Worm (Caenorhabditis elegans) whole organism, L4 larva: ENCODE data around the gene cks-1.

Experiments
- D1046.2 ChIP-seq: fragments of 200-800 bp; sonication (Bioruptor generic); IDR thresholded peaks from 2 replicates; pipeline ENCODE4 v1.3.6; 2022; ENCODE audit warnings: missing genetic modification characterization, missing compliant biosample characterization
- F26F4.8 ChIP-seq: fragments of 200-800 bp; sonication (Bioruptor generic); conservative IDR thresholded peaks from 2 replicates; pipeline ENCODE4 v1.3.6; 2022; ENCODE audit warnings: missing genetic modification characterization, missing compliant biosample characterization
- F49E8.2 ChIP-seq: sonication (generic microtip); optimal IDR thresholded peaks from 2 replicates; lab custom pipeline; 2016; ENCODE audit warnings: missing compliant biosample characterization, mild to moderate bottlenecking, missing genetic modification characterization, borderline replicate concordance
- T20F7.1 ChIP-seq: fragments of 200-800 bp; sonication (Bioruptor generic); optimal IDR thresholded peaks from 2 replicates; lab custom pipeline; 2018; ENCODE audit warnings: mild to moderate bottlenecking, missing genetic modification characterization, missing compliant biosample characterization
- T26A8.4 ChIP-seq: fragments of 200-800 bp; sonication (Bioruptor generic); IDR thresholded peaks from 2 replicates; pipeline ENCODE4 v1.3.6; 2022; ENCODE audit warnings: missing genetic modification characterization, missing compliant biosample characterization
- ZK337.2 ChIP-seq: fragments of 200-800 bp; sonication (Bioruptor generic); IDR thresholded peaks from 2 replicates; pipeline ENCODE4 v1.3.6; 2022; ENCODE audit warnings: missing genetic modification reagents, missing genetic modification characterization, missing compliant biosample characterization
- aha-1 ChIP-seq: fragments of 150-350 bp; peaks from one replicate; lab custom pipeline; 2014; ENCODE audit warnings: missing biosample characterization, missing genetic modification characterization
- aly-2 ChIP-seq: sonication (generic microtip); optimal IDR thresholded peaks from 2 replicates; lab custom pipeline; 2018; ENCODE audit warnings: missing biosample characterization, missing genetic modification characterization
- attf-4 ChIP-seq: sonication (generic microtip); optimal IDR thresholded peaks from 3 replicates; lab custom pipeline; 2017; ENCODE audit warnings: missing biosample characterization, missing genetic modification characterization
- ceh-32 ChIP-seq: sonication (generic microtip); optimal IDR thresholded peaks from 2 replicates; lab custom pipeline; 2016; ENCODE audit warnings: mild to moderate bottlenecking, missing genetic modification characterization, missing compliant biosample characterization; ENCODE audit not compliant: poor library complexity
- cey-2 ChIP-seq: sonication (generic microtip); optimal IDR thresholded peaks from 3 replicates; lab custom pipeline; 2017; ENCODE audit warnings: missing genetic modification characterization, mild to moderate bottlenecking, missing compliant biosample characterization, antibody characterized with exemption, borderline replicate concordance; ENCODE audit not compliant: insufficient read depth
- ctbp-1 ChIP-seq: fragments of 200-800 bp; sonication (Bioruptor generic); IDR thresholded peaks from 2 replicates; pipeline ENCODE4 v1.3.6; 2022; ENCODE audit warnings: missing genetic modification reagents, missing genetic modification characterization, missing compliant biosample characterization
- daf-19 ChIP-seq: fragments of 200-800 bp; sonication (Bioruptor generic); conservative IDR thresholded peaks from 2 replicates; pipeline ENCODE4 v1.3.6; 2022; ENCODE audit warnings: missing genetic modification characterization, missing compliant biosample characterization
- daf-8 ChIP-seq: fragments of 200-800 bp; sonication (Bioruptor generic); IDR thresholded peaks from 2 replicates; pipeline ENCODE4 v1.3.6; 2022; ENCODE audit warnings: missing genetic modification characterization, missing compliant biosample characterization
- dmd-8 ChIP-seq: fragments of 200-800 bp; sonication (Bioruptor generic); IDR thresholded peaks from 2 replicates; pipeline ENCODE4 v1.3.6; 2022; ENCODE audit warnings: missing genetic modification characterization, missing compliant biosample characterization
- dmd-9 ChIP-seq: fragments of 200-800 bp; sonication (Bioruptor generic); IDR thresholded peaks from 2 replicates; pipeline ENCODE4 v1.3.6; 2022; ENCODE audit warnings: missing genetic modification reagents, missing genetic modification characterization, missing compliant biosample characterization
- dpl-1 ChIP-seq: fragments of 150-350 bp; optimal IDR thresholded peaks from 2 replicates; lab custom pipeline; 2014; ENCODE audit warnings: missing biosample characterization, missing genetic modification reagents, missing genetic modification characterization
- dve-1 ChIP-seq: sonication (generic microtip); optimal IDR thresholded peaks from 2 replicates; lab custom pipeline; 2017; ENCODE audit warnings: antibody characterized with exemption, mild to moderate bottlenecking, missing genetic modification characterization, missing compliant biosample characterization; ENCODE audit not compliant: insufficient read depth
- egl-27 ChIP-seq: sonication (generic microtip); optimal IDR thresholded peaks from 3 replicates; lab custom pipeline; 2017; ENCODE audit warnings: missing biosample characterization, missing genetic modification reagents, missing genetic modification characterization
- fos-1 ChIP-seq: fragments of 150-350 bp; optimal IDR thresholded peaks from 2 replicates; lab custom pipeline; 2014; ENCODE audit warnings: missing biosample characterization, missing genetic modification characterization
- hif-1 ChIP-seq, 2 experiments: sonication (generic microtip); optimal IDR thresholded peaks; 2 replicates each; lab custom pipeline; 2016 to 2017; ENCODE audit warnings: missing compliant biosample characterization in 2 of 2, missing genetic modification characterization in 2 of 2, missing genetic modification reagents in 2 of 2, missing genotype in 2 of 2, mild to moderate bottlenecking in 1 of 2
- hlh-11 ChIP-seq: fragments of 200-800 bp; sonication (Bioruptor generic); optimal IDR thresholded peaks from 2 replicates; lab custom pipeline; 2018; ENCODE audit warnings: mild to moderate bottlenecking, missing genetic modification characterization, missing compliant biosample characterization
- hmg-1.1 ChIP-seq: fragments of 200-800 bp; sonication (Bioruptor generic); IDR thresholded peaks from 2 replicates; pipeline ENCODE4 v1.3.6; 2022; ENCODE audit warnings: missing genetic modification reagents, missing genetic modification characterization, missing compliant biosample characterization
- jun-1 ChIP-seq: fragments of 150-350 bp; optimal IDR thresholded peaks from 2 replicates; lab custom pipeline; 2014; ENCODE audit warnings: missing biosample characterization, missing genetic modification reagents, missing genetic modification characterization
- lin-15B ChIP-seq: fragments of 150-350 bp; sonication (generic microtip); optimal IDR thresholded peaks from 3 replicates; lab custom pipeline; 2014; ENCODE audit warnings: missing biosample characterization, missing genetic modification characterization
- lin-38 ChIP-seq: fragments of 200-800 bp; sonication (Bioruptor generic); IDR thresholded peaks from 2 replicates; pipeline ENCODE4 v1.3.6; 2022; ENCODE audit warnings: missing genetic modification reagents, missing genetic modification characterization, missing compliant biosample characterization
- lin-39 ChIP-seq: fragments of 150-350 bp; optimal IDR thresholded peaks from 2 replicates; lab custom pipeline; 2014; ENCODE audit warnings: missing biosample characterization, missing genetic modification reagents, missing genetic modification characterization
- lsy-2 ChIP-seq, 2 experiments: fragments of 150-350 bp in 1 of 2; sonication (generic microtip) in 1 of 2; optimal IDR thresholded peaks; 2 replicates each; lab custom pipeline; 2014 to 2017; ENCODE audit warnings: missing biosample characterization in 2 of 2, missing genetic modification characterization in 2 of 2
- madf-5 ChIP-seq, 2 experiments: fragments of 200-800 bp; sonication (Bioruptor generic); IDR thresholded peaks; 2 replicates each; pipeline ENCODE4 v1.3.6; 2022; ENCODE audit warnings: missing compliant biosample characterization in 2 of 2, missing genetic modification characterization in 2 of 2
- madf-9 ChIP-seq: fragments of 200-800 bp; sonication (Bioruptor generic); conservative IDR thresholded peaks from 2 replicates; pipeline ENCODE4 v1.3.6; 2022; ENCODE audit warnings: missing genetic modification reagents, missing genetic modification characterization, missing compliant biosample characterization
- mdl-1 ChIP-seq, 2 experiments: fragments of 150-350 bp in 1 of 2; sonication (generic microtip) in 1 of 2; optimal IDR thresholded peaks; 2 replicates each; lab custom pipeline; 2014 to 2017; ENCODE audit warnings: missing biosample characterization in 2 of 2, missing genetic modification characterization in 2 of 2
- mep-1 ChIP-seq: fragments of 150-350 bp; sonication (generic microtip); optimal IDR thresholded peaks from 3 replicates; lab custom pipeline; 2014; ENCODE audit warnings: missing biosample characterization, missing genetic modification characterization
- nhr-10 ChIP-seq: fragments of 150-350 bp; optimal IDR thresholded peaks from 2 replicates; lab custom pipeline; 2014; ENCODE audit warnings: missing biosample characterization, missing genetic modification characterization
- nhr-102 ChIP-seq: sonication (generic microtip); optimal IDR thresholded peaks from 2 replicates; lab custom pipeline; 2016; ENCODE audit warnings: mild to moderate bottlenecking, missing genetic modification characterization, moderate library complexity, missing compliant biosample characterization
- nhr-25 ChIP-seq: sonication (generic microtip); optimal IDR thresholded peaks from 2 replicates; lab custom pipeline; 2017; ENCODE audit warnings: missing genetic modification characterization, mild to moderate bottlenecking, missing compliant biosample characterization, antibody characterized with exemption, moderate library complexity, borderline replicate concordance; ENCODE audit not compliant: insufficient read depth
- nhr-41 ChIP-seq: fragments of 200-800 bp; sonication (Bioruptor generic); IDR thresholded peaks from 2 replicates; pipeline ENCODE4 v1.3.6; 2022; ENCODE audit warnings: missing genetic modification reagents, missing genetic modification characterization, missing compliant biosample characterization
- nhr-76 ChIP-seq: fragments of 150-350 bp; optimal IDR thresholded peaks from 2 replicates; lab custom pipeline; 2014; ENCODE audit warnings: missing biosample characterization, missing genetic modification characterization
- nhr-77 ChIP-seq: fragments of 150-350 bp; optimal IDR thresholded peaks from 2 replicates; lab custom pipeline; 2014; ENCODE audit warnings: missing biosample characterization, missing genetic modification characterization
- php-3 ChIP-seq: fragments of 200-800 bp; sonication (Bioruptor generic); IDR thresholded peaks from 2 replicates; pipeline ENCODE4 v1.3.6; 2022; ENCODE audit warnings: missing genetic modification reagents, missing genetic modification characterization, missing compliant biosample characterization
- pqm-1 ChIP-seq: sonication (generic microtip); optimal IDR thresholded peaks from 2 replicates; lab custom pipeline; 2017; ENCODE audit warnings: missing biosample characterization, missing genetic modification characterization
- sdz-12 ChIP-seq: fragments of 200-800 bp; sonication (Bioruptor generic); optimal IDR thresholded peaks from 2 replicates; lab custom pipeline; 2018; ENCODE audit warnings: mild to moderate bottlenecking, missing genetic modification characterization, missing compliant biosample characterization
- set-16 ChIP-seq: fragments of 200-800 bp; sonication (Bioruptor generic); IDR thresholded peaks from 2 replicates; pipeline ENCODE4 v1.3.6; 2022; ENCODE audit warnings: missing genetic modification reagents, missing genetic modification characterization, missing compliant biosample characterization
- snpc-1.2 ChIP-seq: fragments of 200-800 bp; sonication (Bioruptor generic); IDR thresholded peaks from 2 replicates; pipeline ENCODE4 v1.3.6; 2022; ENCODE audit warnings: missing genetic modification reagents, missing genetic modification characterization, missing compliant biosample characterization
- snpc-4 ChIP-seq: fragments of 150-350 bp; optimal IDR thresholded peaks from 2 replicates; lab custom pipeline; 2014; ENCODE audit warnings: missing biosample characterization, missing genetic modification characterization
- spr-3 ChIP-seq: fragments of 200-800 bp; sonication (Bioruptor generic); optimal IDR thresholded peaks from 2 replicates; lab custom pipeline; 2018; ENCODE audit warnings: mild to moderate bottlenecking, missing genetic modification characterization, missing compliant biosample characterization
- unc-39 ChIP-seq: sonication (generic microtip); optimal IDR thresholded peaks from 2 replicates; lab custom pipeline; 2017; ENCODE audit warnings: missing biosample characterization, missing genetic modification characterization
- zag-1 ChIP-seq: fragments of 150-350 bp; optimal IDR thresholded peaks from 2 replicates; lab custom pipeline; 2014; ENCODE audit warnings: missing biosample characterization, missing genetic modification characterization
- zfp-2 ChIP-seq: sonication (generic microtip); optimal IDR thresholded peaks from 2 replicates; lab custom pipeline; 2016; ENCODE audit warnings: mild to moderate bottlenecking, missing genetic modification characterization, missing compliant biosample characterization
- zfp-3 ChIP-seq: fragments of 200-800 bp; sonication (Bioruptor generic); conservative IDR thresholded peaks from 2 replicates; pipeline ENCODE4 v1.3.6; 2022; ENCODE audit warnings: missing genetic modification reagents, missing genetic modification characterization, missing compliant biosample characterization
- zip-11 ChIP-seq: fragments of 200-800 bp; sonication (Bioruptor generic); IDR thresholded peaks from 2 replicates; pipeline ENCODE4 v1.3.6; 2022; ENCODE audit warnings: missing genetic modification characterization, missing compliant biosample characterization
- ztf-7 ChIP-seq: fragments of 150-350 bp; optimal IDR thresholded peaks from 2 replicates; lab custom pipeline; 2014; ENCODE audit warnings: missing biosample characterization, missing genetic modification characterization

Gene cks-1

ce11 chrIV:8527598-8528012 is 13.9 kb downstream of the cks-1 start (continued):
- TF ChIP-seq zfp-3 (GFP tag; lab: Robert Waterston, UW) (peak; percentile 52; the same call in 1 of the 2 replicates), zip-11 (GFP tag; lab: Robert Waterston, UW) (no peak), zfp-2 (tag; lab: Kevin White, UChicago) (no peak), nhr-102 (tag; lab: Kevin White, UChicago) (peak; percentile 97), set-16 (GFP tag; lab: Robert Waterston, UW) (no peak), pqm-1 (peak; percentile 93), hif-1 (tag; optimal IDR thresholded peaks at IDR 0.05; lab: Kevin White, UChicago) (peak; percentile 80 to 91), dpl-1 (GFP tag; lab: Kevin White, UChicago) (peak; percentile 60), cey-2 (tag; lab: Kevin White, UChicago) (peak; percentile 97), madf-5 (GFP tag; IDR thresholded peaks at IDR 0.05; lab: Robert Waterston, UW) (no peak), fos-1 (no peak), snpc-4 (tag; lab: Kevin White, UChicago) (no peak), T20F7.1 (GFP tag; lab: Kevin White, UChicago) (peak; percentile 84), lsy-2 (tag; optimal IDR thresholded peaks at IDR 0.05; lab: Kevin White, UChicago) (peak; percentile 75 to 84), attf-4 (no peak), mdl-1 (tag; optimal IDR thresholded peaks at IDR 0.05; lab: Kevin White, UChicago) (peak; percentile 79 to 95), unc-39 (no peak), T26A8.4 (GFP tag; lab: Robert Waterston, UW) (peak; percentile 81), hmg-1.1 (peak; percentile 55), dve-1 (peak; percentile 99), lin-39 (tag; lab: Kevin White, UChicago) (no peak), lin-15B (tag; lab: Kevin White, UChicago) (no peak), daf-19 (GFP tag; lab: Robert Waterston, UW) (no peak), nhr-10 (tag; lab: Kevin White, UChicago) (peak; percentile 92), lin-38 (GFP tag; lab: Robert Waterston, UW) (peak; percentile 34; the same call in 1 of the 2 replicates), snpc-1.2 (GFP tag; lab: Robert Waterston, UW) (no peak), madf-9 (GFP tag; lab: Robert Waterston, UW) (0 out of 2 replicates have a peak, but pooled peaks have one; percentile 3), D1046.2 (GFP tag; lab: Robert Waterston, UW) (no peak), dmd-8 (GFP tag; lab: Robert Waterston, UW) (no peak), ZK337.2 (GFP tag; lab: Robert Waterston, UW) (no peak), ztf-7 (tag; lab: Kevin White, UChicago) (peak; percentile 70), daf-8 (no peak), nhr-77 (tag; lab: Kevin White, UChicago) (peak; percentile 94), ctbp-1 (GFP tag; lab: Robert Waterston, UW) (0 out of 2 replicates have a peak, but pooled peaks have one; percentile 42), dmd-9 (GFP tag; lab: Robert Waterston, UW) (no peak), F26F4.8 (no peak), zag-1 (tag; lab: Kevin White, UChicago) (no peak), mep-1 (tag; lab: Kevin White, UChicago) (peak; percentile 81), nhr-41 (GFP tag; lab: Robert Waterston, UW) (0 out of 2 replicates have a peak, but pooled peaks have one; percentile 73), nhr-25 (tag; lab: Kevin White, UChicago) (no peak), jun-1 (tag; lab: Kevin White, UChicago) (peak; percentile 89), spr-3 (GFP tag; lab: Kevin White, UChicago) (no peak), aly-2 (no peak), hlh-11 (tag; lab: Kevin White, UChicago) (peak; percentile 100), F49E8.2 (tag; lab: Kevin White, UChicago) (no peak), sdz-12 (no peak), ceh-32 (tag; lab: Kevin White, UChicago) (no peak), nhr-76 (tag; lab: Kevin White, UChicago) (peak; percentile 82), aha-1 (peak; percentile 99), php-3 (peak; percentile 96), egl-27 (tag; lab: Kevin White, UChicago) (no peak)
- TF ChIP-seq, all 104 proteins: peak for 50
